Fruit fly (Drosophila melanogaster): Measurements from ENCODE around the gene CG5916.

dm6 chr3R:16186791-16187681, 40.2 kb downstream of the CG5916 start, which contains the start of gene sra:
- no peak for TF ChIP-seq psq (GFP tag; optimal IDR thresholded peaks at IDR 0.05)
- no peak for TF ChIP-seq Dfd (GFP tag; optimal IDR thresholded peaks at IDR 0.05)
- TF ChIP-seq OdsH (GFP tag; optimal IDR thresholded peaks at IDR 0.05) = no peak
- no peak for TF ChIP-seq Vsx2 (GFP tag; optimal IDR thresholded peaks at IDR 0.05; ENCODE audit: partially characterized antibody)
- TF ChIP-seq pan (optimal IDR thresholded peaks at IDR 0.05) = no peak
- TF ChIP-seq lola (GFP tag; optimal IDR thresholded peaks at IDR 0.05) = no peak

Data from whole organism, wandering third instar larva.